Worm (Caenorhabditis elegans): ENCODE measurements around the gene C49G7.12.

ce11 chrV:4018591-4018990 is 19.6 kb upstream of the C49G7.12 start:
- TF ChIP-seq F26F4.8 (GFP tag; conservative IDR thresholded peaks at IDR 0.05), result no peak
- TF ChIP-seq aly-2 (tag; optimal IDR thresholded peaks at IDR 0.05), result no peak
- no peak for TF ChIP-seq unc-39 (tag; optimal IDR thresholded peaks at IDR 0.05)
- no peak for TF ChIP-seq lsy-2 (tag; optimal IDR thresholded peaks at IDR 0.05)
- no peak for TF ChIP-seq mdl-1 (tag; optimal IDR thresholded peaks at IDR 0.05)
- no peak for TF ChIP-seq nhr-76 (tag; optimal IDR thresholded peaks at IDR 0.05)
- TF ChIP-seq ZK546.5 (tag; optimal IDR thresholded peaks at IDR 0.05), result no peak
- TF ChIP-seq pha-4 (GFP tag; IDR thresholded peaks at IDR 0.05), result no peak
- no peak for TF ChIP-seq pha-4 (tag; optimal IDR thresholded peaks at IDR 0.05)
- no peak for TF ChIP-seq lin-13 (GFP tag; optimal IDR thresholded peaks at IDR 0.05)

Measured in whole organism, L4 larva.